Worm (Caenorhabditis elegans) whole organism, midembryonic: ENCODE measurements around the gene F58F9.1.

Experiments used
- T22C8.4 ChIP-seq: fragments of 200-800 bp; sonication (Bioruptor generic); IDR thresholded peaks from 2 replicates; pipeline ENCODE4 v1.3.6; 2022; ENCODE audit warnings: missing genetic modification characterization, missing compliant biosample characterization
- cog-1 ChIP-seq: sonication (generic microtip); optimal IDR thresholded peaks from 2 replicates; lab custom pipeline; 2016; ENCODE audit warnings: missing genetic modification characterization, missing compliant biosample characterization
- flt-1 ChIP-seq: fragments of 200-800 bp; sonication (Bioruptor generic); IDR thresholded peaks from 2 replicates; pipeline ENCODE4 v1.3.6; 2022; ENCODE audit warnings: missing genetic modification characterization, missing compliant biosample characterization
- med-1 ChIP-seq: sonication (generic microtip); optimal IDR thresholded peaks from 2 replicates; lab custom pipeline; 2017; ENCODE audit warnings: missing genetic modification characterization, mild to moderate bottlenecking, missing compliant biosample characterization, antibody characterized with exemption, missing genetic modification reagents; ENCODE audit not compliant: insufficient read depth
- ref-1 ChIP-seq: fragments of 200-800 bp; sonication (Bioruptor generic); conservative IDR thresholded peaks from 2 replicates; pipeline ENCODE4 v1.3.6; 2022; ENCODE audit warnings: missing genetic modification reagents, missing genetic modification characterization, missing compliant biosample characterization
- tab-1 ChIP-seq: fragments of 200-800 bp; sonication (Bioruptor generic); IDR thresholded peaks from 2 replicates; pipeline ENCODE4 v1.3.6; 2022; ENCODE audit warnings: missing genetic modification characterization, missing compliant biosample characterization
- ztf-23 ChIP-seq: fragments of 200-800 bp; sonication (Bioruptor generic); IDR thresholded peaks from 2 replicates; pipeline ENCODE4 v1.3.6; 2022; ENCODE audit warnings: missing genetic modification reagents, missing genetic modification characterization, missing compliant biosample characterization
- ztf-29 ChIP-seq: fragments of 200-800 bp; sonication (Bioruptor generic); IDR thresholded peaks from 2 replicates; pipeline ENCODE4 v1.3.6; 2022; ENCODE audit warnings: missing genetic modification reagents, missing genetic modification characterization, missing compliant biosample characterization

DNA sequence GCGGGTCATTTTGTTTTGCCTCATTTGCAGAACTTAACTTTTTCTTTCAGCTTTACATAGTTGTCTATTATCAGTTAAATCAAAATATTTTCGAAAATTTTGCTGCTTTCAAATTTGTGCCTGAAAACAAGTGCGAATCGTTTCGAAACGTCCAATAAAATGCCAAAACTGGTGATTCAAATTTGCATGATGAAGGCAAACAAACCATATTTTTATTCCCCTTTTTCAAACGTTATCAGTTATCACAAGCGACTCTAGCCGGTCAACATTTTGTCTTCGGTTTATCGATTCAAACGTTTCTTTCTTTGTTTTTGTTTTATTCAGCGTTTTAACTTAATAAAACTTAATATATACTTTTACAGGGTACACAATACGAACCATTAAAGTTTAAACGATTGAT lies 39.1 kb upstream of the F58F9.1 start, which contains the start of the genes ugt-24 and C49A9.6:
- TF ChIP-seq flt-1 (no peak), tab-1 (GFP tag; lab: Robert Waterston, UW) (no peak), ztf-29 (no peak), ref-1 (GFP tag; lab: Robert Waterston, UW) (no peak), cog-1 (tag; lab: Kevin White, UChicago) (no peak), T22C8.4 (GFP tag; lab: Robert Waterston, UW) (no peak), med-1 (no peak), ztf-23 (no peak)
